Fruit fly (Drosophila melanogaster): ENCODE data around the gene Fancd2.
A peak's percentile ranks its signal among the peaks of the same experiment; 100 is the strongest.

Fancd2 gene

DNA sequence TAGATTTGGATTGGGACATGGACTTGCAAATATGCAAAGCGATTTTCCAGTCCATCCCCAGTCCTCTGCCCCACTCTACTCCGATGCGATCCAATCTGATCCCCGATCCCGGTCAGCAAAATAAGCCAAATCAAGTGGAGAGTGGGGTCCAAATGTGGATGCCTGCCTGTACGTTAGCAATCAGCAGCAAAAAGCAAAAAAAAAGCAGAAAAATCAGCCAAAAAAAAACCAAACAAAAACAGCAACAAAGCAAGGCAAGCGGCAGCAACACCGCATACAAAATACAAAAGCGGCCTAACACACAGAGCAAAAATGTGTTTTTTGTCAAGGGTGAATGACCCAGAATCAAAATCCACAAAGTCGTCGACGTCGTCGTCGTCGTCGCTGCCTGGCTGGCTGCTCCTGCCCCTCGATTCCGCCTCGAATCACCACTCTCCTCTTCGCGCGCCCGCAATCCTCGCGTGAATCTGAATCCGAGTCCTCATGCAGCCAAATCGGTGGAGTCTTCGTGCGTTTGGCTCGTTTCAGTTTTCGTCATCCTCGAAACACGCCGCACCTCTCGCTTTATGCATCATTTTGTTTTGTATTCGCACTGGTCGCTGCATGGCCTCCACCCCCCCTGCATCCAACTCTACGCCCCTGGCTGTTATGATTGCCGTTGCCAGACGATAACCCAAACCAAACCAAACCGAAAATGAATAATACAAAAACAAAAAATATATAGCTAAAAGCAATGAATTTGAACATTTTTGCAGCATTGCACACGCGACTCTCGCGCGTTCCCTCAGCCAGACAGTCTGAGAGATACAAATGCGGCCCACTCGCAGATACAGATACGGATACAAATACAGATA is 50.5 kb downstream of the Fancd2 start (continued):
- peak; percentile 88 for TF ChIP-seq Hr83 (GFP tag; optimal IDR thresholded peaks at IDR 0.05; ENCODE audit: poor library complexity, severe bottlenecking)
- peak; percentile 87 for TF ChIP-seq OdsH (GFP tag; optimal IDR thresholded peaks at IDR 0.05)
- TF ChIP-seq CG32264 (GFP tag; optimal IDR thresholded peaks at IDR 0.05): peak; percentile 73
- TF ChIP-seq Dfd (GFP tag; optimal IDR thresholded peaks at IDR 0.05): no peak
- TF ChIP-seq sv (GFP tag; optimal IDR thresholded peaks at IDR 0.05): no peak
- no peak for TF ChIP-seq Hr78 (GFP tag; optimal IDR thresholded peaks at IDR 0.05)

DNA sequence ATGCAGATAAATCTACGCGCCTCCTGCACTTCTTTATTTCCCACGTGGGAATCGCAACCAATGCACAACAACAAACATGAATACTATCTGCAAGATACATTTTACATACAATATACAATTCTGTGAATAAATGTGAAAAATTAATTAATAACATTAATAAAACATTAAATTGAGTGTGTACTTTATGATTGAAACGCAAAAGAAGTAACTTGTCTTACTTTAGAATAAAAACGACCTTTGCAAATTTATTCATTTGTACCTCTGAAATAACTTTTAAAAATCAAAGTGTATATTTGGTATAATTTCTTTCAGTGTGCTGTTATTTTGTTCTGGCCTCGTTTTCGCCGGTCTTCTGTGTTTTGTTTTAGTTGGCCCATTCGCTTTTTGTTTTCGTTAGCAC is 51.9 kb downstream of the Fancd2 start:
- peak; percentile 52 for TF ChIP-seq OdsH (GFP tag; optimal IDR thresholded peaks at IDR 0.05)
- peak in 1 of 2 experiments; percentile 62 for TF ChIP-seq foxo (GFP tag; optimal IDR thresholded peaks at IDR 0.05)
- TF ChIP-seq sage (GFP tag; optimal IDR thresholded peaks at IDR 0.05): peak; percentile 6
- peak; percentile 60 for TF ChIP-seq h (GFP tag; optimal IDR thresholded peaks at IDR 0.05)
- TF ChIP-seq Mio (GFP tag; optimal IDR thresholded peaks at IDR 0.05): no peak
- TF ChIP-seq br (GFP tag; optimal IDR thresholded peaks at IDR 0.05): peak; percentile 42
- TF ChIP-seq Rel (GFP tag; optimal IDR thresholded peaks at IDR 0.05): peak; percentile 66
- TF ChIP-seq Rel (tag; optimal IDR thresholded peaks at IDR 0.05): no peak
- TF ChIP-seq usp (GFP tag; optimal IDR thresholded peaks at IDR 0.05): no peak
- TF ChIP-seq CG9705 (GFP tag; optimal IDR thresholded peaks at IDR 0.05): no peak
- TF ChIP-seq rgr (GFP tag; optimal IDR thresholded peaks at IDR 0.05): peak; percentile 58
- peak; percentile 63 for TF ChIP-seq ey (GFP tag; optimal IDR thresholded peaks at IDR 0.05)
- TF ChIP-seq Hnf4 (GFP tag; optimal IDR thresholded peaks at IDR 0.05): peak; percentile 32
- TF ChIP-seq woc (GFP tag; optimal IDR thresholded peaks at IDR 0.05): peak; percentile 57
- no peak for TF ChIP-seq Hr78 (GFP tag; optimal IDR thresholded peaks at IDR 0.05)
- TF ChIP-seq brk (GFP tag; optimal IDR thresholded peaks at IDR 0.05): no peak
- no peak for TF ChIP-seq tai (GFP tag; optimal IDR thresholded peaks at IDR 0.05)
- TF ChIP-seq Sp1 (GFP tag; optimal IDR thresholded peaks at IDR 0.05): peak; percentile 73
- TF ChIP-seq fru (GFP tag; optimal IDR thresholded peaks at IDR 0.05): peak; percentile 76
- TF ChIP-seq HLH106 (tag; optimal IDR thresholded peaks at IDR 0.05): peak; percentile 70
- peak; percentile 82 for TF ChIP-seq psq (GFP tag; optimal IDR thresholded peaks at IDR 0.05)
- peak; percentile 46 for TF ChIP-seq dmrt93B (GFP tag; optimal IDR thresholded peaks at IDR 0.05)

DNA sequence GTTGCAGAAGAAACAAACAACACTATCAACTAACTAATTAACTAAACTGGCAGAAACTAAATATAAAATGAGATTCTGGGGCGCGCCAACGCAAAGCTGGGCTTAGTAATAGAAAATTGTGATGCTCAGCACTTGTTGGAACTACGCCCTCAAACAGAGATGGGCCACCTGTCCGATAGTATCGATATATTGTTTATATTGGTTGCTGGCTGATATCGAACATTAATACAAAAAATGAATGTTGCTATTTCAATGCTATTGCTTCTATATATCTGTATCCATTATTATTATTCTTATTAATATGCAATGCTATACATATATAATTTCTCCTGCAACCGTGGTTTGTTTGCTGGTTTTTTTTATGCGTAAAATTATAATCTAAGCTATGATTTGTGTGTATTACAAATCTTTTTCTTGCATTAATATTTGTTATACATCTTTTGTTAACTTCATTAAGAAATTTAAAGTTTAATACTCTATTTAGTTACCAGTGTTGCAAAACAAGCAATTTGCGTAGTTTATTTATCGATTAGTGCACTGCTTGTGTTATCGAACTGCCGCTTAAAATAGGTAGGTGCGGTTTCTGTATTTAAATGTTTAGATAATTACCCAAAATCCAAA is 53.7 kb downstream of the Fancd2 start, which contains the start of gene CG31195:
TSS of gene CG31195 (minus strand) at position 195 of the 621 bp plus-strand sequence.
- TF ChIP-seq usp (GFP tag; optimal IDR thresholded peaks at IDR 0.05) (no peak), br (GFP tag; optimal IDR thresholded peaks at IDR 0.05) (no peak), ey (GFP tag; optimal IDR thresholded peaks at IDR 0.05) (no peak), rgr (GFP tag; optimal IDR thresholded peaks at IDR 0.05) (peak; percentile 17), sv (GFP tag; optimal IDR thresholded peaks at IDR 0.05) (no peak), brk (GFP tag; optimal IDR thresholded peaks at IDR 0.05) (no peak), Sp1 (GFP tag; optimal IDR thresholded peaks at IDR 0.05) (no peak), CG32264 (GFP tag; optimal IDR thresholded peaks at IDR 0.05) (no peak), dmrt93B (GFP tag; optimal IDR thresholded peaks at IDR 0.05) (no peak), GATAd (GFP tag; optimal IDR thresholded peaks at IDR 0.05) (no peak), Mio (GFP tag; optimal IDR thresholded peaks at IDR 0.05) (no peak), Dfd (GFP tag; optimal IDR thresholded peaks at IDR 0.05) (no peak), pan (optimal IDR thresholded peaks at IDR 0.05) (no peak), N (GFP tag; optimal IDR thresholded peaks at IDR 0.05) (no peak), Abd-B (GFP tag; optimal IDR thresholded peaks at IDR 0.05) (no peak), Myc (optimal IDR thresholded peaks at IDR 0.05) (no peak), psq (GFP tag; optimal IDR thresholded peaks at IDR 0.05) (no peak), CrebA (GFP tag; optimal IDR thresholded peaks at IDR 0.05; ENCODE audit: borderline replicate concordance) (no peak), woc (GFP tag; optimal IDR thresholded peaks at IDR 0.05) (peak; percentile 52), Hnf4 (GFP tag; optimal IDR thresholded peaks at IDR 0.05) (peak; percentile 16), foxo (GFP tag; optimal IDR thresholded peaks at IDR 0.05) (peak in 1 of 2 experiments; percentile 45), CG9705 (GFP tag; optimal IDR thresholded peaks at IDR 0.05) (no peak), Jra (GFP tag; optimal IDR thresholded peaks at IDR 0.05) (peak; percentile 12), lola (GFP tag; optimal IDR thresholded peaks at IDR 0.05) (no peak), Dif (GFP tag; optimal IDR thresholded peaks at IDR 0.05; ENCODE audit: partially characterized antibody) (no peak), tai (GFP tag; optimal IDR thresholded peaks at IDR 0.05) (no peak), Hr78 (GFP tag; optimal IDR thresholded peaks at IDR 0.05) (no peak), OdsH (GFP tag; optimal IDR thresholded peaks at IDR 0.05) (no peak), Hr83 (GFP tag; optimal IDR thresholded peaks at IDR 0.05; ENCODE audit: poor library complexity, severe bottlenecking) (peak; percentile 56), h (GFP tag; optimal IDR thresholded peaks at IDR 0.05) (no peak), dl (GFP tag; optimal IDR thresholded peaks at IDR 0.05; ENCODE audit: insufficient read depth in 1 of 2, partially characterized antibody in 2 of 2) (no peak)

Measured in whole organism, wandering third instar larva.